Worm (Caenorhabditis elegans): ENCODE measurements around the gene grd-5.

- TF ChIP-seq pha-4 (tag; optimal IDR thresholded peaks at IDR 0.05) (no peak), lin-35 (GFP tag; optimal IDR thresholded peaks at IDR 0.05) (no peak), F57C9.4 (tag; optimal IDR thresholded peaks at IDR 0.05) (no peak)
Observed at ce11 chrV:8635575-8635974, 16.7 kb downstream of the grd-5 start, which contains the start of gene oac-29.
